Worm (Caenorhabditis elegans) whole organism, late embryonic: Measurements from ENCODE around the gene spp-4.

Experiments used
- C08G9.2 ChIP-seq: sonication (generic microtip); optimal IDR thresholded peaks from 2 replicates; lab custom pipeline; 2016; ENCODE audit warnings: mild to moderate bottlenecking, missing genetic modification characterization, moderate library complexity, missing compliant biosample characterization
- C38D4.7 ChIP-seq: fragments of 200-800 bp; sonication (Bioruptor generic); optimal IDR thresholded peaks from 2 replicates; lab custom pipeline; 2018; ENCODE audit warnings: mild to moderate bottlenecking, missing genetic modification characterization, moderate library complexity, missing compliant biosample characterization
- K02D7.2 ChIP-seq: sonication (generic microtip); optimal IDR thresholded peaks from 2 replicates; lab custom pipeline; 2017; ENCODE audit warnings: mild to moderate bottlenecking, missing genetic modification characterization, missing compliant biosample characterization
- K09A11.1 ChIP-seq: sonication (generic microtip); optimal IDR thresholded peaks from 2 replicates; lab custom pipeline; 2017; ENCODE audit warnings: antibody characterized with exemption, mild to moderate bottlenecking, missing genetic modification characterization, missing compliant biosample characterization; ENCODE audit not compliant: insufficient read depth
- T23F11.4 ChIP-seq: fragments of 200-800 bp; sonication (Bioruptor generic); optimal IDR thresholded peaks from 2 replicates; lab custom pipeline; 2018; ENCODE audit warnings: mild to moderate bottlenecking, missing genetic modification characterization, missing compliant biosample characterization
- ahr-1 ChIP-seq: sonication (generic microtip); optimal IDR thresholded peaks from 2 replicates; lab custom pipeline; 2016; ENCODE audit warnings: missing genetic modification characterization, missing compliant biosample characterization
- ceh-14 ChIP-seq: sonication (generic microtip); optimal IDR thresholded peaks from 2 replicates; lab custom pipeline; 2016; ENCODE audit warnings: missing genotype, missing genetic modification characterization, missing compliant biosample characterization
- ceh-2 ChIP-seq: sonication (generic microtip); optimal IDR thresholded peaks from 2 replicates; lab custom pipeline; 2016; ENCODE audit warnings: missing genotype, missing genetic modification characterization, missing compliant biosample characterization
- ceh-24 ChIP-seq: sonication (generic microtip); optimal IDR thresholded peaks from 2 replicates; lab custom pipeline; 2016; ENCODE audit warnings: mild to moderate bottlenecking, missing genetic modification characterization, missing compliant biosample characterization
- ceh-30 ChIP-seq: fragments of 150-350 bp; optimal IDR thresholded peaks from 2 replicates; lab custom pipeline; 2014; ENCODE audit warnings: missing biosample characterization, missing genetic modification characterization
- ceh-31 ChIP-seq: sonication (generic microtip); optimal IDR thresholded peaks from 2 replicates; lab custom pipeline; 2016; ENCODE audit warnings: missing genetic modification characterization, missing compliant biosample characterization
- ceh-34 ChIP-seq: sonication (generic microtip); optimal IDR thresholded peaks from 2 replicates; lab custom pipeline; 2016; ENCODE audit warnings: mild to moderate bottlenecking, missing genetic modification characterization, missing compliant biosample characterization
- ceh-9 ChIP-seq: sonication (generic microtip); optimal IDR thresholded peaks from 2 replicates; lab custom pipeline; 2016; ENCODE audit warnings: mild to moderate bottlenecking, missing genetic modification characterization, inconsistent platforms, missing compliant biosample characterization
- che-1 ChIP-seq: sonication (generic microtip); optimal IDR thresholded peaks from 2 replicates; lab custom pipeline; 2016; ENCODE audit warnings: mild to moderate bottlenecking, missing genetic modification characterization, missing compliant biosample characterization
- dmd-4 ChIP-seq: sonication (generic microtip); optimal IDR thresholded peaks from 2 replicates; lab custom pipeline; 2016; ENCODE audit warnings: borderline replicate concordance, missing genetic modification characterization, missing compliant biosample characterization
- dve-1 ChIP-seq: sonication (generic microtip); optimal IDR thresholded peaks from 2 replicates; lab custom pipeline; 2017; ENCODE audit warnings: antibody characterized with exemption, mild to moderate bottlenecking, missing genetic modification characterization, missing compliant biosample characterization
- ets-4 ChIP-seq: sonication (generic microtip); optimal IDR thresholded peaks from 2 replicates; lab custom pipeline; 2016; ENCODE audit warnings: missing genetic modification characterization, missing compliant biosample characterization
- eyg-1 ChIP-seq: sonication (generic microtip); optimal IDR thresholded peaks from 2 replicates; lab custom pipeline; 2016; ENCODE audit warnings: missing genotype, missing genetic modification characterization, missing compliant biosample characterization
- fax-1 ChIP-seq: sonication (generic microtip); optimal IDR thresholded peaks from 2 replicates; lab custom pipeline; 2016; ENCODE audit warnings: missing genotype, missing genetic modification characterization, missing compliant biosample characterization
- fkh-10 ChIP-seq: fragments of 150-350 bp; optimal IDR thresholded peaks from 2 replicates; lab custom pipeline; 2014; ENCODE audit warnings: missing biosample characterization, missing genetic modification reagents, missing genetic modification characterization
- hlh-13 ChIP-seq: fragments of 200-800 bp; sonication (Bioruptor generic); optimal IDR thresholded peaks from 2 replicates; lab custom pipeline; 2018; ENCODE audit warnings: mild to moderate bottlenecking, missing genetic modification characterization, missing compliant biosample characterization
- hlh-15 ChIP-seq: sonication (generic microtip); optimal IDR thresholded peaks from 2 replicates; lab custom pipeline; 2016; ENCODE audit warnings: missing genetic modification characterization, missing compliant biosample characterization
- hlh-30 ChIP-seq: sonication (generic microtip); optimal IDR thresholded peaks from 2 replicates; lab custom pipeline; 2017; ENCODE audit warnings: antibody characterized with exemption, missing genetic modification characterization, missing compliant biosample characterization; ENCODE audit not compliant: insufficient read depth
- nhr-232 ChIP-seq: sonication (generic microtip); optimal IDR thresholded peaks from 2 replicates; lab custom pipeline; 2016; ENCODE audit warnings: missing genetic modification characterization, missing compliant biosample characterization
- odd-2 ChIP-seq: sonication (generic microtip); optimal IDR thresholded peaks from 2 replicates; lab custom pipeline; 2017; ENCODE audit warnings: antibody characterized with exemption, mild to moderate bottlenecking, missing genetic modification characterization, missing compliant biosample characterization
- pat-9 ChIP-seq: fragments of 200-800 bp; sonication (Bioruptor generic); optimal IDR thresholded peaks from 2 replicates; lab custom pipeline; 2018; ENCODE audit warnings: mild to moderate bottlenecking, missing genetic modification characterization, moderate library complexity, missing compliant biosample characterization
- pha-4 ChIP-seq: fragments of 150-350 bp; optimal IDR thresholded peaks from 2 replicates; lab custom pipeline; 2018; ENCODE audit warnings: missing biosample characterization, missing genetic modification reagents, missing genetic modification characterization
- pros-1 ChIP-seq: fragments of 150-350 bp; optimal IDR thresholded peaks from 2 replicates; lab custom pipeline; 2014; ENCODE audit warnings: missing biosample characterization, missing genetic modification reagents, missing genetic modification characterization
- rnt-1 ChIP-seq: sonication (generic microtip); optimal IDR thresholded peaks from 2 replicates; lab custom pipeline; 2016; ENCODE audit warnings: missing genetic modification characterization, missing compliant biosample characterization
- sdc-2 ChIP-seq: sonication (generic microtip); optimal IDR thresholded peaks from 2 replicates; lab custom pipeline; 2016; ENCODE audit warnings: missing genotype, missing genetic modification characterization, missing compliant biosample characterization
- sox-4 ChIP-seq: sonication (generic microtip); optimal IDR thresholded peaks from 2 replicates; lab custom pipeline; 2017; ENCODE audit warnings: mild to moderate bottlenecking, missing genetic modification characterization, inconsistent platforms, missing compliant biosample characterization
- tbx-2 ChIP-seq: sonication (generic microtip); optimal IDR thresholded peaks from 2 replicates; lab custom pipeline; 2016; ENCODE audit warnings: missing genetic modification characterization, missing compliant biosample characterization
- ttx-3 ChIP-seq: sonication (generic microtip); optimal IDR thresholded peaks from 2 replicates; lab custom pipeline; 2016; ENCODE audit warnings: missing genetic modification reagents, missing genetic modification characterization, missing compliant biosample characterization
- unc-3 ChIP-seq, 2 experiments: fragments of 200-800 bp in 1 of 2; sonication (Bioruptor generic) in 1 of 2; sonication (generic microtip) in 1 of 2; conservative IDR thresholded peaks in 1 of 2; optimal IDR thresholded peaks in 1 of 2; 2 replicates each; pipeline versions ENCODE4 v1.3.6 to Lab custom; 2016 to 2022; ENCODE audit warnings: missing compliant biosample characterization in 2 of 2, missing genetic modification characterization in 2 of 2, missing genetic modification reagents in 1 of 2
- unc-42 ChIP-seq: sonication (generic microtip); optimal IDR thresholded peaks from 2 replicates; lab custom pipeline; 2016; ENCODE audit warnings: missing genotype, missing genetic modification characterization, missing compliant biosample characterization
- unc-55 ChIP-seq: sonication (generic microtip); optimal IDR thresholded peaks from 2 replicates; lab custom pipeline; 2017; ENCODE audit warnings: missing biosample characterization, missing genetic modification reagents, missing genetic modification characterization
- unc-86 ChIP-seq: sonication (generic microtip); optimal IDR thresholded peaks from 2 replicates; lab custom pipeline; 2016; ENCODE audit warnings: missing genetic modification characterization, missing compliant biosample characterization
- ztf-16 ChIP-seq: sonication (generic microtip); optimal IDR thresholded peaks from 2 replicates; lab custom pipeline; 2017; ENCODE audit warnings: missing genetic modification characterization, missing compliant biosample characterization

Gene spp-4

ce11 chrX:7278095-7278494, 40.5 kb downstream of the spp-4 start:
- TF ChIP-seq hlh-15 (no peak), ceh-24 (tag; lab: Kevin White, UChicago) (no peak), pat-9 (no peak), C38D4.7 (GFP tag; lab: Kevin White, UChicago) (no peak), pros-1 (tag; lab: Kevin White, UChicago) (no peak), ttx-3 (tag; lab: Kevin White, UChicago) (no peak), ceh-9 (tag; lab: Kevin White, UChicago) (no peak), fkh-10 (GFP tag; lab: Kevin White, UChicago) (no peak), rnt-1 (tag; lab: Kevin White, UChicago) (no peak), dve-1 (tag; lab: Kevin White, UChicago) (no peak), dmd-4 (tag; lab: Kevin White, UChicago) (no peak), ceh-31 (tag; lab: Kevin White, UChicago) (no peak), fax-1 (tag; lab: Kevin White, UChicago) (no peak), eyg-1 (tag; lab: Kevin White, UChicago) (no peak), sdc-2 (tag; lab: Kevin White, UChicago) (no peak), ztf-16 (tag; lab: Kevin White, UChicago) (no peak), ahr-1 (tag; lab: Kevin White, UChicago) (no peak), ceh-30 (tag; lab: Kevin White, UChicago) (no peak), pha-4 (no peak), ceh-14 (tag; lab: Kevin White, UChicago) (no peak)

ce11 chrX:7271968-7272367, 46.6 kb downstream of the spp-4 start, which contains the start of gene F46H5.11:
TSS of gene F46H5.11 (minus strand) at chrX:7272068.
- no peak for TF ChIP-seq K02D7.2
- TF ChIP-seq unc-42: no peak
- TF ChIP-seq rnt-1 (tag; lab: Kevin White, UChicago): no peak
- TF ChIP-seq sdc-2 (tag; lab: Kevin White, UChicago): no peak
- TF ChIP-seq che-1 (tag; lab: Kevin White, UChicago): no peak
- no peak for TF ChIP-seq ceh-31 (tag; lab: Kevin White, UChicago)
- TF ChIP-seq ets-4: no peak
- no peak for TF ChIP-seq tbx-2 (tag; lab: Kevin White, UChicago)
- TF ChIP-seq, all 69 proteins: peak for 0

ce11 chrX:7269379-7269778, 49.2 kb downstream of the spp-4 start, which contains the start of gene grd-7:
TSS of gene grd-7 (minus strand) at chrX:7269479.
- TF ChIP-seq unc-55 (GFP tag; lab: Kevin White, UChicago): no peak
- TF ChIP-seq unc-86 (tag; lab: Kevin White, UChicago): no peak
- TF ChIP-seq T23F11.4 (GFP tag; lab: Kevin White, UChicago): no peak
- no peak for TF ChIP-seq hlh-15
- TF ChIP-seq odd-2 (tag; lab: Kevin White, UChicago): no peak
- TF ChIP-seq K02D7.2: no peak
- TF ChIP-seq ceh-34 (tag; lab: Kevin White, UChicago): no peak
- TF ChIP-seq nhr-232 (tag; lab: Kevin White, UChicago): no peak
- no peak for TF ChIP-seq hlh-30 (tag; lab: Kevin White, UChicago)
- no peak for TF ChIP-seq K09A11.1 (tag; lab: Kevin White, UChicago)
- TF ChIP-seq unc-3 (GFP tag; conservative IDR thresholded peaks at IDR 0.05; lab: Robert Waterston, UW): no peak
- TF ChIP-seq unc-3 (tag; optimal IDR thresholded peaks at IDR 0.05; lab: Kevin White, UChicago): no peak
- no peak for TF ChIP-seq fkh-10 (GFP tag; lab: Kevin White, UChicago)
- TF ChIP-seq hlh-13 (GFP tag; lab: Kevin White, UChicago): no peak
- no peak for TF ChIP-seq sox-4 (tag; lab: Kevin White, UChicago)
- TF ChIP-seq C08G9.2 (tag; lab: Kevin White, UChicago): no peak
- TF ChIP-seq pros-1 (tag; lab: Kevin White, UChicago): no peak
- TF ChIP-seq ceh-2 (tag; lab: Kevin White, UChicago): no peak
